Worm (Caenorhabditis elegans) whole organism, L1 larva: ENCODE results near the gene F36D4.6.

ENCODE experiments used
- aha-1 ChIP-seq: fragments of 150-350 bp; optimal IDR thresholded peaks from 2 replicates; lab custom pipeline; 2014; ENCODE audit warnings: missing biosample characterization, missing genetic modification characterization
- aly-2 ChIP-seq: fragments of 150-350 bp; optimal IDR thresholded peaks from 2 replicates; lab custom pipeline; 2014; ENCODE audit warnings: missing biosample characterization, missing genetic modification characterization
- ama-1 ChIP-seq: fragments of 150-350 bp; optimal IDR thresholded peaks from 2 replicates; lab custom pipeline; 2014
- ceh-8 ChIP-seq: fragments of 200-800 bp; sonication (Bioruptor generic); optimal IDR thresholded peaks from 2 replicates; lab custom pipeline; 2018; ENCODE audit warnings: mild to moderate bottlenecking, missing genetic modification characterization, moderate library complexity, missing compliant biosample characterization
- egl-13 ChIP-seq: sonication (generic microtip); optimal IDR thresholded peaks from 2 replicates; lab custom pipeline; 2016; ENCODE audit warnings: missing genotype, missing genetic modification reagents, missing genetic modification characterization, missing compliant biosample characterization
- jun-1 ChIP-seq: fragments of 150-350 bp; optimal IDR thresholded peaks from 2 replicates; lab custom pipeline; 2014; ENCODE audit warnings: missing biosample characterization, missing genetic modification reagents, missing genetic modification characterization
- lin-13 ChIP-seq: fragments of 150-350 bp; optimal IDR thresholded peaks from 2 replicates; lab custom pipeline; 2014; ENCODE audit warnings: missing biosample characterization, missing genetic modification reagents, missing genetic modification characterization
- mab-9 ChIP-seq: fragments of 200-800 bp; sonication (Bioruptor generic); IDR thresholded peaks from 2 replicates; pipeline ENCODE4 v1.3.6; 2022; ENCODE audit warnings: missing genetic modification reagents, missing genetic modification characterization, missing compliant biosample characterization
- nhr-77 ChIP-seq: fragments of 150-350 bp; optimal IDR thresholded peaks from 2 replicates; lab custom pipeline; 2014; ENCODE audit warnings: missing biosample characterization, missing genetic modification characterization
- zip-4 ChIP-seq: fragments of 200-800 bp; sonication (Bioruptor generic); optimal IDR thresholded peaks from 2 replicates; lab custom pipeline; 2018; ENCODE audit warnings: mild to moderate bottlenecking, missing genetic modification characterization, moderate library complexity, missing compliant biosample characterization
- ztf-4 ChIP-seq: fragments of 150-350 bp; optimal IDR thresholded peaks from 2 replicates; lab custom pipeline; 2014; ENCODE audit warnings: missing biosample characterization, missing genetic modification characterization

DNA sequence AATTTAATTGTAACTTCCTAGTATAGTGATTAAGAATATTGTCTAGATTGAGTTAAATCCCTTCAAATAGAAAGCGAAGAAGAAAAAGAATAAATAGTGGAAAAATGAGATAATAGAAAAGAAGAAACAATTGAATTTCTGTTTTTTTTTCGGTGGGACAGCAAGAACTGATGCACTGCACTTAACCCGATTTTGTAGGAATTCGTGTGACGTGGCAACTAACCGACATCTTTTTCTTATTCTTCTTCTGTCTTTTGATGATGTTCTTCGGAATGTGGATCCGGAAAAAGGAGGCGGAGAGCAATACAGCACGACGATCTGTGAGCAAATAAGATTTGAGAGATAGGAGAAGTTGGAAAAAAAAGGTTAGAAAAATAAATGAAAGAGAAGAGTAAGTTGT is 18.1 kb downstream of the F36D4.6 start:
- no peak for TF ChIP-seq jun-1 (tag; lab: Kevin White, UChicago)
- no peak for TF ChIP-seq egl-13
- TF ChIP-seq zip-4 (GFP tag; lab: Kevin White, UChicago): no peak
- no peak for TF ChIP-seq nhr-77 (tag; lab: Kevin White, UChicago)
- TF ChIP-seq ama-1: no peak
- no peak for TF ChIP-seq ceh-8 (GFP tag; lab: Kevin White, UChicago)
- no peak for TF ChIP-seq aha-1 (tag; lab: Kevin White, UChicago)
- TF ChIP-seq aly-2 (tag; lab: Kevin White, UChicago): no peak
- TF ChIP-seq mab-9: no peak
- no peak for TF ChIP-seq lin-13 (GFP tag; lab: Kevin White, UChicago)
- TF ChIP-seq ztf-4 (tag; lab: Kevin White, UChicago): no peak
